Fruit fly (Drosophila melanogaster) whole organism, wandering third instar larva: ENCODE measurements around the gene CG14416.

Experiments
- CrebA ChIP-seq: fragments of 200-800 bp; sonication (Bioruptor generic); optimal IDR thresholded peaks from 2 replicates; lab custom pipeline; 2016; ENCODE audit warnings: missing biosample characterization, mild to moderate bottlenecking, missing genetic modification characterization, borderline replicate concordance
- Dfd ChIP-seq: fragments of >200 bp; optimal IDR thresholded peaks from 2 replicates; lab custom pipeline; 2017; ENCODE audit warnings: missing biosample characterization, missing genetic modification characterization
- Dif ChIP-seq: fragments of 200-275, 200-300 bp; sonication (Bioruptor generic); optimal IDR thresholded peaks from 2 replicates; lab custom pipeline; 2018; ENCODE audit warnings: missing biosample characterization, missing genetic modification characterization; ENCODE audit not compliant: partially characterized antibody
- GATAd ChIP-seq: sonication (Bioruptor generic); optimal IDR thresholded peaks from 2 replicates; lab custom pipeline; 2016; ENCODE audit warnings: missing biosample characterization, missing genetic modification characterization
- HLH106 ChIP-seq: fragments of 200-800 bp; optimal IDR thresholded peaks from 3 replicates; lab custom pipeline; 2019; ENCODE audit warnings: missing biosample characterization, mild to moderate bottlenecking, missing genetic modification characterization, moderate library complexity
- Hnf4 ChIP-seq: fragments of 200-800 bp; sonication (Bioruptor generic); optimal IDR thresholded peaks from 2 replicates; lab custom pipeline; 2016; ENCODE audit warnings: missing biosample characterization, mild to moderate bottlenecking, missing genetic modification characterization
- Hr78 ChIP-seq: fragments of >200 bp; optimal IDR thresholded peaks from 2 replicates; lab custom pipeline; 2017; ENCODE audit warnings: missing biosample characterization, missing genetic modification characterization
- Hr83 ChIP-seq: fragments of 200-300 bp; sonication (Bioruptor generic); optimal IDR thresholded peaks from 2 replicates; lab custom pipeline; 2016; ENCODE audit warnings: missing biosample characterization, mild to moderate bottlenecking, missing genetic modification characterization, moderate library complexity; ENCODE audit not compliant: poor library complexity, severe bottlenecking
- Jra ChIP-seq: sonication (Bioruptor generic); optimal IDR thresholded peaks from 2 replicates; lab custom pipeline; 2016; ENCODE audit warnings: missing biosample characterization, missing genetic modification characterization
- Mio ChIP-seq: sonication (Bioruptor generic); optimal IDR thresholded peaks from 2 replicates; lab custom pipeline; 2016; ENCODE audit warnings: missing biosample characterization, missing genetic modification characterization
- Myc ChIP-seq: fragments of >200 bp; optimal IDR thresholded peaks from 2 replicates; lab custom pipeline; 2017
- N ChIP-seq: fragments of >200 bp; optimal IDR thresholded peaks from 2 replicates; lab custom pipeline; 2018; ENCODE audit warnings: missing biosample characterization, missing external identifiers, missing genetic modification characterization
- OdsH ChIP-seq: fragments of 200-800 bp; sonication (Bioruptor generic); optimal IDR thresholded peaks from 2 replicates; lab custom pipeline; 2016; ENCODE audit warnings: missing biosample characterization, mild to moderate bottlenecking, missing genetic modification characterization
- Rel ChIP-seq, 2 experiments: fragments of 200-800 bp; sonication (Bioruptor generic) in 1 of 2; optimal IDR thresholded peaks; 2 replicates in 1 of 2; 3 replicates in 1 of 2; lab custom pipeline; 2016 to 2019; ENCODE audit warnings: mild to moderate bottlenecking in 2 of 2, missing biosample characterization in 2 of 2, missing genetic modification characterization in 2 of 2, moderate library complexity in 1 of 2
- Vsx2 ChIP-seq: fragments of 200-300, 225-300 bp; sonication (Bioruptor generic); optimal IDR thresholded peaks from 2 replicates; lab custom pipeline; 2018; ENCODE audit warnings: missing biosample characterization, missing genetic modification characterization; ENCODE audit not compliant: partially characterized antibody
- br ChIP-seq: fragments of 200-800 bp; sonication (Bioruptor generic); optimal IDR thresholded peaks from 2 replicates; lab custom pipeline; 2016; ENCODE audit warnings: missing biosample characterization, missing genetic modification characterization
- brk ChIP-seq: fragments of 200-800 bp; sonication (Bioruptor generic); optimal IDR thresholded peaks from 2 replicates; lab custom pipeline; 2016; ENCODE audit warnings: missing biosample characterization, mild to moderate bottlenecking, missing genetic modification characterization
- dl ChIP-seq, 2 experiments: fragments of 175-275, 200-275 bp in 1 of 2; fragments of 200-275 bp in 1 of 2; sonication (Bioruptor generic); optimal IDR thresholded peaks; lab custom pipeline; 2018; ENCODE audit warnings: mild to moderate bottlenecking in 2 of 2, missing biosample characterization in 2 of 2, missing genetic modification characterization in 2 of 2, moderate library complexity in 2 of 2; ENCODE audit not compliant: partially characterized antibody in 2 of 2, insufficient read depth in 1 of 2
- dmrt93B ChIP-seq: fragments of 200-800 bp; sonication (Bioruptor generic); optimal IDR thresholded peaks from 2 replicates; lab custom pipeline; 2018; ENCODE audit warnings: missing biosample characterization, mild to moderate bottlenecking, missing genetic modification characterization
- ey ChIP-seq: fragments of 200-800 bp; sonication (Bioruptor generic); optimal IDR thresholded peaks from 2 replicates; lab custom pipeline; 2016; ENCODE audit warnings: missing biosample characterization, missing genetic modification characterization
- foxo ChIP-seq, 2 experiments: fragments of 200-800 bp; sonication (Bioruptor generic); optimal IDR thresholded peaks; 2 replicates in 1 of 2; 3 replicates in 1 of 2; lab custom pipeline; 2016 to 2017; ENCODE audit warnings: missing biosample characterization in 2 of 2, missing genetic modification characterization in 2 of 2
- fru ChIP-seq: fragments of 200-800 bp; sonication (Bioruptor generic); optimal IDR thresholded peaks from 3 replicates; lab custom pipeline; 2016; ENCODE audit warnings: missing biosample characterization, mild to moderate bottlenecking, missing genetic modification characterization
- h ChIP-seq: fragments of 200-800 bp; sonication (Bioruptor generic); optimal IDR thresholded peaks from 3 replicates; lab custom pipeline; 2016; ENCODE audit warnings: missing biosample characterization, mild to moderate bottlenecking, missing genetic modification characterization
- jim ChIP-seq: fragments of 175-275, 200-325 bp; sonication (Bioruptor generic); optimal IDR thresholded peaks from 2 replicates; lab custom pipeline; 2016; ENCODE audit warnings: missing biosample characterization, mild to moderate bottlenecking, missing genetic modification characterization
- pan ChIP-seq: fragments of >200 bp; optimal IDR thresholded peaks from 2 replicates; lab custom pipeline; 2017
- psq ChIP-seq: fragments of 200-800 bp; sonication (Bioruptor generic); optimal IDR thresholded peaks from 3 replicates; lab custom pipeline; 2017; ENCODE audit warnings: missing biosample characterization, mild to moderate bottlenecking, missing genetic modification characterization, moderate library complexity
- rgr ChIP-seq: fragments of 200-800 bp; sonication (Bioruptor generic); optimal IDR thresholded peaks from 3 replicates; lab custom pipeline; 2016; ENCODE audit warnings: missing biosample characterization, mild to moderate bottlenecking, missing genetic modification characterization
- sv ChIP-seq: fragments of 200-800 bp; sonication (Bioruptor generic); optimal IDR thresholded peaks from 3 replicates; lab custom pipeline; 2016; ENCODE audit warnings: missing biosample characterization, missing genetic modification characterization
- tai ChIP-seq: sonication (Bioruptor generic); optimal IDR thresholded peaks from 2 replicates; lab custom pipeline; 2016; ENCODE audit warnings: missing biosample characterization, missing genetic modification characterization
- usp ChIP-seq: fragments of >200 bp; optimal IDR thresholded peaks from 2 replicates; lab custom pipeline; 2017; ENCODE audit warnings: missing biosample characterization, missing genetic modification characterization
- woc ChIP-seq: sonication (Bioruptor generic); optimal IDR thresholded peaks from 2 replicates; lab custom pipeline; 2016; ENCODE audit warnings: missing biosample characterization, mild to moderate bottlenecking, missing genetic modification characterization

Gene CG14416

DNA sequence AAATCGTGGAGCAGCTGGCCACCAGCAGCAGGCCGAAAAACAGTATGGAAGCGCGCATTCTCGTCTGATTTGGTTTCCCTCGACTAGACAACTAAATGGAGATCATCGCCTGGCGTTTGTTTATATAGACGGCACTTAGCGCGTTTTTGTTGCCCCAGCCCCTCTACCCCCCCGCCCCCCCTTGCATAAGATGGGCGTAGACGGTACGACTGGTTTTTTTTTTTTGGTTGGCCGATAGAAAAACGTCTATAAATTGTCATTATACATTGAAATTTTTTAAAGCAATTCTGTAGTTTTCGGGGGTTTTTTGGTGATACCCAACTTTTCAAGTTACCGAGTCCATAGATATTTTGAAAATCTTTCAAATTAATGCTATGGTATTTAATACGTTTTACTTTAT is 13.2 kb upstream of the CG14416 start, which contains the start of gene CG14419:
TSS of gene CG14419 (minus strand) at position 101 of the 400 bp plus-strand sequence.
- TF ChIP-seq Vsx2 (no peak), usp (GFP tag; lab: Kevin White, UChicago) (no peak), Hr78 (GFP tag; lab: Kevin White, UChicago) (no peak), Mio (no peak), psq (GFP tag; lab: Kevin White, UChicago) (no peak), Hnf4 (no peak), GATAd (GFP tag; lab: Kevin White, UChicago) (no peak), pan (lab: Kevin White, UChicago) (no peak), dmrt93B (GFP tag; lab: Kevin White, UChicago) (no peak), CrebA (GFP tag; lab: Kevin White, UChicago) (no peak), foxo (GFP tag; optimal IDR thresholded peaks at IDR 0.05; lab: Kevin White, UChicago) (no peak), rgr (no peak), br (GFP tag; lab: Kevin White, UChicago) (no peak), Jra (no peak), tai (GFP tag; lab: Kevin White, UChicago) (no peak), OdsH (GFP tag; lab: Kevin White, UChicago) (no peak), brk (GFP tag; lab: Kevin White, UChicago) (no peak), dl (GFP tag; optimal IDR thresholded peaks at IDR 0.05; lab: Kevin White, UChicago; ENCODE audit: insufficient read depth in 1 of 2, partially characterized antibody in 2 of 2) (no peak)
- TF ChIP-seq, all 38 proteins: peak for 0

DNA sequence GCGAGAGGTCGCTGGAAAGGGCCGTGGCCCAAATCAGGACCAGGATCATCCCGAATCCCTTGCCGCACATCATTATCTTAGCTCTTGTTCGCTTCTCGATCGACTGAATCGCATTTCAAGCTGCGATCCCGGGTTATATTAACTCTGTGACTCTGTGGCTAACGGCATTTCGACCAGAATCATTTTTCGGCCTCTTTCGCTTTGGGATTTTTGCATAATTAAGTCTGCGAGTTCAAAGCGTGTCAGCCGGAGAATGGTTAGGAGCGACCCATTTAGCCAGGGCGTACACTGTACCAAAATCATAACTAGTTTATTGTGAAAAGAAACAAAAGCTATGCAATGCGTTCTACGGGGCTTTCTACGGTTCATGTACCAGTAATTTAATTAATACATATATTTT is 10.9 kb upstream of the CG14416 start, which contains the start of gene CG14418:
TSS of gene CG14418 (minus strand) at position 101 of the 400 bp plus-strand sequence.
- TF ChIP-seq sv = no peak
- TF ChIP-seq Rel (GFP tag; optimal IDR thresholded peaks at IDR 0.05; lab: Kevin White, UChicago) = no peak
- no peak for TF ChIP-seq Rel (tag; optimal IDR thresholded peaks at IDR 0.05; lab: Kevin White, UChicago)
- no peak for TF ChIP-seq Hr83 (GFP tag; lab: Kevin White, UChicago)
- no peak for TF ChIP-seq dmrt93B (GFP tag; lab: Kevin White, UChicago)
- no peak for TF ChIP-seq jim (GFP tag; lab: Kevin White, UChicago)
- no peak for TF ChIP-seq woc (GFP tag; lab: Kevin White, UChicago)

DNA sequence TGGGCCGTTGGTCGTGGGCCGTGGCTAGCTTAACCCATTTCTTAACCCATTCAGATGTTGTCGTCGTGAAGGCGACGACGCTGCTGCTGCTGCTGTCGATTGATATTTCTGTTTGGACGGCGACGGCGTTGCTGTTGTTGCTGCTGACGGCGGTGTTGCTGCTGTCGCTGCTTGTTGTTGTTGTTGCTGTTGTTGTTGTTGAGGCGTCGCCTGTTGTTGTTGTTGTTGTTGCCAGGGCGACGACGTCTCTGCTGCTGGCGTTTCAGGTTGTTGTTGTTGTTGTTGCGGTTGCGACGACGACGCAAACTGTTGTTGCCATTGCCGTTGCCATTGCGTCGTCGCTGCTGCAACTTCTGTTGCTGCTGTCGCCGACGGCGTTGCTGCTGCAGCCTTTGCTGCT is 9.9 kb upstream of the CG14416 start:
- TF ChIP-seq sv (no peak), N (GFP tag; lab: Kevin White, UChicago) (no peak), Dfd (GFP tag; lab: Kevin White, UChicago) (peak; percentile 12), Dif (GFP tag; lab: Kevin White, UChicago) (no peak), h (no peak), Rel (GFP tag; optimal IDR thresholded peaks at IDR 0.05; lab: Kevin White, UChicago) (no peak), Rel (tag; optimal IDR thresholded peaks at IDR 0.05; lab: Kevin White, UChicago) (no peak), tai (GFP tag; lab: Kevin White, UChicago) (no peak)

DNA sequence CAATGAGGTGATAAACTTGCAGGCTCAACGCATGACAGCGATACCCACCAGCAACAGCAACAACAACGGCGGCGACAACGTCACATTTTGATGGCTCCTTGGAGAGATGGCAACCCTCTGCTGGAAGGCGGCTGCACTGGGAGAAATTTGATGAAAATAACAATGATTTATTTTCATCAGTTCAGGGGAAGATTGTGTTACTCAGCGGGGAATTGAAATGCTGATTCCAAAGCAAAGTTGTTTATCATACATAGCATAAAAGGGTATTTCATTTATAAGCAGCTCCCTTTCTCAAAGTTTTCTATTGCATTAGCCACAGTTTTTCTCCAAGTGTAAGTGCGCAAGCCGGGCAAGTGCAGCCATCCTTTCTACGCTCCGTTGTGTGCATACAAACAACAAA is 8.0 kb upstream of the CG14416 start:
- TF ChIP-seq fru (GFP tag; lab: Kevin White, UChicago) (no peak), brk (GFP tag; lab: Kevin White, UChicago) (no peak), sv (no peak), rgr (peak; percentile 12), Myc (lab: Kevin White, UChicago) (no peak), HLH106 (tag; lab: Kevin White, UChicago) (peak; percentile 24), ey (peak; percentile 10), h (peak; percentile 7), Dif (GFP tag; lab: Kevin White, UChicago) (no peak)
- TF ChIP-seq, all 38 proteins: peak for 4

DNA sequence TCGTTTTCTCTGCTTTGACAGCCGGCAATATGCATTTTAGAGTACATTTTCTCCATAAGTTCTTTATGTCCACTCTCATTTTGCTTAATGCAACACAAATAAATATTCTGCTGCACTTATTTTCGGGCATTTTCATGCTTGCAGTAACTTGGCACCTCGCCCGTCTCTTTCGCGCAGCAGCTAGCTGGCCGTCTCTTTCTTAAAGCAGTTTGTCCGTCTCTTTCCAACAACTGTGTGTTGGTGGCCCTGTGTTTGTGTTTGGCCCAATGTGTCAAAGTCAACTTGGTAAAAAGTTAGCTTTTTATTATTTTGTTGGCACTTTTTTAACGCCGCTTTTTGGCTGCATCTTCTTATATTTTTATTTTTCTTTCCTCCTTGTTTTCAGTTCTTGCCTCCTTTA is 4.4 kb upstream of the CG14416 start:
- TF ChIP-seq Dfd (GFP tag; lab: Kevin White, UChicago) = no peak
- TF ChIP-seq N (GFP tag; lab: Kevin White, UChicago) = no peak
